Worm (Caenorhabditis elegans): ENCODE measurements around the gene mlcd-1.

Gene mlcd-1

DNA sequence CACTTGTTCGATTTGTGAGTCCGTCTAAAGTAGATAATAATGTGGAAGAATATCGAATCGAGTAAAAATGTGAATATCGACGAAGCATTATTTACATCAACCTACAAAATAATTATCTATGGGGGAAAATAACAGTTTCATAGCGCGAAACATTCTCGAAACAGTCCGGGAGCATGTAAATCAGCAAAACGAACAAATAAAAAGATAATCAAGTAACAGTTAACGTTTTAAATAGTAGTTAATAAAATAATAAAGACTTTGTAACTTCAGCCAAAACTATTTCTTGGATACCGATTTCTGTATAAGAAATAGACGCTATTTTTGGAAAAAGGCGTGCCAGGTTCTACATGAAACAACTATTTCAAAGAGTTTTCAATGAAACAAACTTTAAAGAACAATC is at the start of gene mlcd-1:
mlcd-1 (minus strand) TSS at position 101 of the 400 bp plus-strand sequence.
- TF ChIP-seq zip-4 (GFP tag; optimal IDR thresholded peaks at IDR 0.05) (no peak), ama-1 (optimal IDR thresholded peaks at IDR 0.05) (no peak), Y116A8C.19 (tag; optimal IDR thresholded peaks at IDR 0.05; ENCODE audit: borderline replicate concordance) (no peak), ces-1 (GFP tag; optimal IDR thresholded peaks at IDR 0.05) (no peak), C16A3.4 (tag; optimal IDR thresholded peaks at IDR 0.05) (no peak), efl-3 (GFP tag; optimal IDR thresholded peaks at IDR 0.05) (no peak), tlp-1 (tag; optimal IDR thresholded peaks at IDR 0.05) (no peak), unc-62 (GFP tag; optimal IDR thresholded peaks at IDR 0.05) (no peak), lsy-2 (tag; optimal IDR thresholded peaks at IDR 0.05) (no peak), alr-1 (tag; optimal IDR thresholded peaks at IDR 0.05; ENCODE audit: borderline replicate concordance) (no peak), fos-1 (tag; optimal IDR thresholded peaks at IDR 0.05) (no peak)

DNA sequence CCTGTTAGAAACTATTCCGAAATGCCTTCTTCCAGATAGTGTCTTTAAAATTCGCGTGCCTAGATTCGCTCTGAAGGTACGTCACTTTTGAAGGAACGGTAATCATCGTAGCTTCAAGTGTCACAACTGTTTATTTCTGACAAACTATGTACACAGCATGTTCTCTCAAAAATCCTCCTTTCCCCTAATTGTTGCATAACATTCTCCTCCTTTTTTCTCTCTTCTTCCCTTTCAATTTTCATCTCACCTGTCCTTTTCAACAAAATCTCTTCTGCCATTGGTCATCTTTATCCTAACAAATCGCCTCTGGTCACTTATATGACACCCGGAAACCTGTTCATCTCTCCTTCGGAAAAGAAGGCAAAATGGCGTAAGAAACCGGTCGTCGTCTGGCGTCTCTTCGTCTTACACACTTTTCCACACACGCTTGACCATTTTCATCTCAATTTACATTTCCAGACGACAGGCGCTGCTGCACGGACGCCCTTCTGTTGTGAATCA is 48.2 kb upstream of the mlcd-1 start, which contains the start of gene lips-3:
lips-3 (plus strand) TSS at position 458 of the 501 bp plus-strand sequence.
- TF ChIP-seq blmp-1 (tag; optimal IDR thresholded peaks at IDR 0.05) (peak; percentile 91), nhr-12 (tag; optimal IDR thresholded peaks at IDR 0.05) (no peak), F16B12.6 (tag; optimal IDR thresholded peaks at IDR 0.05) (no peak), egl-13 (tag; optimal IDR thresholded peaks at IDR 0.05) (no peak), grh-1 (GFP tag; IDR thresholded peaks at IDR 0.05) (no peak), ama-1 (optimal IDR thresholded peaks at IDR 0.05) (no peak), lin-14 (GFP tag; optimal IDR thresholded peaks at IDR 0.05) (peak; percentile 11)

DNA sequence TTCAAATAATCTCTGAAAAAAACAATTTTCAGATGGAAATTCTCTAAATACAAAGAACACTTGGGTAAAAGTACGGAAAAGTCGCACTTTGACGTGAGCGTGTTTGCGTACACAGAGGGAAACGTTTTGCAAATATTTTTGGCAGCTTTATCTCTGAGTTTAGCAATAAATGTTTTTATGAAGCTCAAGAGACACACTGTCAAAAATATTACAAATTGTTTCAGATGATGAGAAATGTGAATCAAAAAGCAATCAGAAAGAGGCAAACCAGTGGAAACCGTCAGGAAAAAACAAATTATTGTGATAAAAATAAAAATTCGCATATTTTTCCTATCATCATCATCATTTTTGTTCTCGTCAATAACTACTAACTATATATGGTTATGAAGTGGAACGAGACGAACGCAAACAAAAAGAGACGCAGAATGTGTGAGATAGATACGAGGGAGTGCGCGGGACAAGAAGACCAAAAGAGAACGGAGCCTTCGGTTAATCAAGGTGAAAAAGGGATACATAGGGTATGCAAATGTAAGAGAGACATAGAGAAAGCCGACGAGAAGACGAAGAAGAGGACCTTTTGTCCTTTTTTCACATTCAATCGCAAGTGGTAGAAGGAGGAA is 44.5 kb upstream of the mlcd-1 start, which contains the start of gene sel-2:
sel-2 (minus strand) TSS at position 51 of the 620 bp plus-strand sequence.
- TF ChIP-seq dpl-1 (GFP tag; optimal IDR thresholded peaks at IDR 0.05) (no peak), ztf-4 (tag; optimal IDR thresholded peaks at IDR 0.05) (no peak), ztf-11 (tag; optimal IDR thresholded peaks at IDR 0.05) (no peak), efl-3 (GFP tag; optimal IDR thresholded peaks at IDR 0.05) (no peak), lin-14 (GFP tag; optimal IDR thresholded peaks at IDR 0.05) (peak; percentile 87), unc-86 (tag; optimal IDR thresholded peaks at IDR 0.05) (no peak), lir-3 (tag; optimal IDR thresholded peaks at IDR 0.05; ENCODE audit: poor library complexity) (no peak), fkh-4 (tag; optimal IDR thresholded peaks at IDR 0.05; ENCODE audit: borderline replicate concordance) (no peak), nhr-237 (tag; optimal IDR thresholded peaks at IDR 0.05) (no peak), pqm-1 (tag; optimal IDR thresholded peaks at IDR 0.05) (no peak), nhr-84 (tag; optimal IDR thresholded peaks at IDR 0.05) (no peak), swsn-7 (tag; optimal IDR thresholded peaks at IDR 0.05) (peak; percentile 15), ces-1 (GFP tag; optimal IDR thresholded peaks at IDR 0.05) (no peak), sptf-1 (tag; optimal IDR thresholded peaks at IDR 0.05) (no peak), nhr-20 (tag; optimal IDR thresholded peaks at IDR 0.05) (no peak), nhr-71 (tag; optimal IDR thresholded peaks at IDR 0.05) (peak; percentile 4), rnt-1 (tag; optimal IDR thresholded peaks at IDR 0.05) (no peak), blmp-1 (tag; optimal IDR thresholded peaks at IDR 0.05) (peak; percentile 37), zag-1 (tag; optimal IDR thresholded peaks at IDR 0.05) (no peak), fos-1 (tag; optimal IDR thresholded peaks at IDR 0.05) (no peak), fkh-8 (tag; optimal IDR thresholded peaks at IDR 0.05) (peak; percentile 5), nhr-19 (GFP tag; conservative IDR thresholded peaks at IDR 0.05) (no peak), efl-1 (optimal IDR thresholded peaks at IDR 0.05) (peak in 1 of 2 experiments; percentile 39), efl-1 (GFP tag; optimal IDR thresholded peaks at IDR 0.05 in 1 of 2) (peak; percentile 2 to 72), nhr-77 (tag; optimal IDR thresholded peaks at IDR 0.05) (no peak), nhr-76 (tag; optimal IDR thresholded peaks at IDR 0.05) (no peak), egl-13 (tag; optimal IDR thresholded peaks at IDR 0.05) (no peak), aha-1 (tag; optimal IDR thresholded peaks at IDR 0.05) (no peak), nhr-47 (tag; optimal IDR thresholded peaks at IDR 0.05) (no peak), alr-1 (tag; optimal IDR thresholded peaks at IDR 0.05; ENCODE audit: borderline replicate concordance) (no peak), lin-15B (tag; optimal IDR thresholded peaks at IDR 0.05) (no peak), unc-30 (tag; optimal IDR thresholded peaks at IDR 0.05) (no peak), F16B12.6 (tag; optimal IDR thresholded peaks at IDR 0.05) (peak; percentile 67), nhr-11 (tag; optimal IDR thresholded peaks at IDR 0.05) (no peak), snu-23 (GFP tag; optimal IDR thresholded peaks at IDR 0.05) (peak; percentile 40), nhr-85 (tag) (peak; percentile 58), unc-130 (tag; optimal IDR thresholded peaks at IDR 0.05) (no peak), xbp-1 (tag; optimal IDR thresholded peaks at IDR 0.05) (no peak), unc-98 (GFP tag; IDR thresholded peaks at IDR 0.05) (no peak)

Data from whole organism, L1 larva.